Worm (Caenorhabditis elegans): Measurements from ENCODE around the gene clec-160.

Gene clec-160

ce11 chrIII:8307356-8307755 lies 31.6 kb upstream of the clec-160 start, which contains the start of the genes F10E9.7 and F10E9.5 (continued):
- TF ChIP-seq egl-44 (GFP tag; IDR thresholded peaks at IDR 0.05) (no peak), mxl-1 (tag; optimal IDR thresholded peaks at IDR 0.05) (no peak), ztf-25 (GFP tag; IDR thresholded peaks at IDR 0.05) (peak; percentile 88), lsy-27 (tag; optimal IDR thresholded peaks at IDR 0.05; ENCODE audit: borderline replicate concordance, insufficient read depth) (no peak), snpc-4 (GFP tag; optimal IDR thresholded peaks at IDR 0.05) (peak; percentile 12), snpc-4 (tag; optimal IDR thresholded peaks at IDR 0.05) (peak in 3 of 4 experiments; percentile 41 to 66 (median 51)), dox-1 (GFP tag; IDR thresholded peaks at IDR 0.05) (peak; percentile 87), sea-2 (GFP tag; IDR thresholded peaks at IDR 0.05) (no peak), lir-1 (GFP tag; conservative IDR thresholded peaks at IDR 0.05) (peak; percentile 75; the same call in 1 of the 2 replicates), snpc-3.4 (tag; optimal IDR thresholded peaks at IDR 0.05) (peak; percentile 66), ama-1 (optimal IDR thresholded peaks at IDR 0.05) (no peak), ama-1 (GFP tag; optimal IDR thresholded peaks at IDR 0.05) (no peak), D2030.7 (GFP tag; IDR thresholded peaks at IDR 0.05) (peak; percentile 67), sptf-2 (GFP tag; optimal IDR thresholded peaks at IDR 0.05) (no peak), nfya-1 (tag; optimal IDR thresholded peaks at IDR 0.05; ENCODE audit: borderline replicate concordance, insufficient read depth) (no peak), nhr-120 (GFP tag; IDR thresholded peaks at IDR 0.05) (no peak), F23B12.7 (tag; optimal IDR thresholded peaks at IDR 0.05; ENCODE audit: insufficient read depth) (peak; percentile 67), hlh-12 (tag; optimal IDR thresholded peaks at IDR 0.05) (no peak), pbrm-1 (GFP tag; IDR thresholded peaks at IDR 0.05) (no peak), F57A8.1 (GFP tag; optimal IDR thresholded peaks at IDR 0.05) (peak; percentile 44), unc-130 (GFP tag; optimal IDR thresholded peaks at IDR 0.05) (peak; percentile 94), hrde-1 (tag; optimal IDR thresholded peaks at IDR 0.05; ENCODE audit: borderline replicate concordance) (peak; percentile 82), aptf-2 (GFP tag; conservative IDR thresholded peaks at IDR 0.05) (peak; percentile 84), F22D6.2 (tag; optimal IDR thresholded peaks at IDR 0.05) (peak; percentile 13), aptf-3 (GFP tag; IDR thresholded peaks at IDR 0.05) (no peak), F52B5.7 (tag; optimal IDR thresholded peaks at IDR 0.05) (no peak), atf-7 (tag; optimal IDR thresholded peaks at IDR 0.05) (peak; percentile 76), bed-2 (GFP tag; IDR thresholded peaks at IDR 0.05) (peak; percentile 62; the same call in 1 of the 2 replicates), nhr-179 (tag; optimal IDR thresholded peaks at IDR 0.05) (no peak), T26A5.8 (tag; optimal IDR thresholded peaks at IDR 0.05) (no peak), ceh-91 (GFP tag; IDR thresholded peaks at IDR 0.05) (peak; percentile 70), die-1 (tag; optimal IDR thresholded peaks at IDR 0.05) (no peak), F49E8.2 (tag; optimal IDR thresholded peaks at IDR 0.05; ENCODE audit: insufficient read depth) (no peak), rec-8 (tag; optimal IDR thresholded peaks at IDR 0.05) (peak; percentile 14 to 92), madf-10 (tag; optimal IDR thresholded peaks at IDR 0.05) (peak; percentile 83), efl-1 (GFP tag; optimal IDR thresholded peaks at IDR 0.05) (peak; percentile 56), tlf-1 (GFP tag; optimal IDR thresholded peaks at IDR 0.05) (peak; percentile 46), sdz-38 (tag; optimal IDR thresholded peaks at IDR 0.05) (no peak), hsf-1 (GFP tag; IDR thresholded peaks at IDR 0.05) (0 out of 2 replicates have a peak, but pooled peaks have one; percentile 48), C17E4.6 (GFP tag; IDR thresholded peaks at IDR 0.05) (no peak), rpc-1 (optimal IDR thresholded peaks at IDR 0.05) (no peak), rpc-1 (tag; optimal IDR thresholded peaks at IDR 0.05) (no peak), B0336.3 (GFP tag; IDR thresholded peaks at IDR 0.05) (no peak), ztf-22 (GFP tag; optimal IDR thresholded peaks at IDR 0.05) (no peak), snpc-1.1 (tag; optimal IDR thresholded peaks at IDR 0.05; ENCODE audit: insufficient read depth) (peak; percentile 46), ztf-26 (tag; optimal IDR thresholded peaks at IDR 0.05) (no peak), hmg-20 (GFP tag; IDR thresholded peaks at IDR 0.05) (0 out of 2 replicates have a peak, but pooled peaks have one; percentile 30), gei-17 (GFP tag; optimal IDR thresholded peaks at IDR 0.05) (no peak), tbx-9 (tag; optimal IDR thresholded peaks at IDR 0.05; ENCODE audit: borderline replicate concordance) (no peak)
